Worm (Caenorhabditis elegans): ENCODE results near the gene R09H10.3.
A peak's percentile ranks its signal among the peaks of the same experiment; 100 is the strongest.
"Not testable (repeated sequence)": the region's sequence is repeated elsewhere in the genome, so short reads cannot be mapped to it uniquely, and the experiment has no call there.

The R09H10.3 gene

DNA sequence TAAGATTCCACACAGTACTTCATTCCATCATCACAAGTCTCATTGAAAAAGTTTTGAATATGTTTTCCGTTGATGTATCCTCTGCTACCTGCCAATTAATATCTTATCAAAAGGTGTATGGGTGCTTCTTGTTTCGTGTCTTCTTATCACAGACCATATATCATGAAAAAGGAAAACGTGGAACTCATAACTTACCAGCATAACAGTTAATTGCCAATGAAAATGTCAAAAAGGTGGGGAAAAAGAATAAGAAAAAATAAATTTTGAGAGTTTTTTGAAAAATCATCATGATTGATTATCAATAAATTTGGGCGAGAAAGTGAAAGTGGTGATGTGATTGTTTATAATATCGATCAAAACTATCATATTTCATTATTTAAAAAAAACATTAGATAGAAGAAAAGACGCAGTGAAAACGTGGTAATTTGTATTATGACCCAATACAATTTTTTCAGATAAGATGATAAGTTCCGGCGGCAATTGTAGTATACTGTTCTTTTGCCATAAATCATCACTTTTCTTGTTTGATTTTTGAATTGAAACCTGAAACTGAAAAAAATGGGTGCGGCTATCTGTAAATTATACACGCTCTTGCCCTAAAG, 24.2 kb downstream of the R09H10.3 start, which contains the start of gene F56C4.4 (continued):
- TF ChIP-seq ZK546.5 (tag; optimal IDR thresholded peaks at IDR 0.05) (no peak), unc-62 (GFP tag; optimal IDR thresholded peaks at IDR 0.05 in 1 of 2) (no peak), unc-62 (tag; optimal IDR thresholded peaks at IDR 0.05) (no peak), nhr-25 (tag; optimal IDR thresholded peaks at IDR 0.05; ENCODE audit: borderline replicate concordance, insufficient read depth) (no peak), madf-9 (GFP tag; conservative IDR thresholded peaks at IDR 0.05) (no peak), nhr-111 (GFP tag; optimal IDR thresholded peaks at IDR 0.05) (no peak), zfp-2 (tag; optimal IDR thresholded peaks at IDR 0.05) (no peak), ztf-11 (tag; optimal IDR thresholded peaks at IDR 0.05) (no peak), ceh-20 (GFP tag; IDR thresholded peaks at IDR 0.05) (peak; percentile 76), nhr-237 (tag; optimal IDR thresholded peaks at IDR 0.05) (no peak), nhr-41 (GFP tag; IDR thresholded peaks at IDR 0.05) (no peak)

DNA sequence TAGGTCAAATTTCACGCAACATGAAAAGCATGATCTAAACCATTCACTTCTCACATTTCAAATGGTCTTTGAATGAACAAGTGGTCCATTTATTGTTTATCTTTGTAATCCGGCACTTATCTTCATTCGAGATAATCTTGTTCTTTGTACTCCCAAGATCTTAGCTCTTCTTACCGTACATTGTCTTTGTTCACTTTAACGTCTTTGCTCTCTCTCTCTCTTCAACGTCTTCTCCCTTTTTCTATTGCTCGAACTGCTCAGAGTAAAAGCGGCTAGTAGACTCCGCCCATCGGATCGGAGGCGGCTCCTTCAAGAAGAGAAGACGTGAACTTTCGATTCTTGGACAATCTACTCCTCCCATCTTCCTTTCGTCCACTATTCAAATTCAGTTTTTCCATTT, 29.8 kb downstream of the R09H10.3 start, which contains the start of gene F56C4.1:
Gene F56C4.1 (plus strand): TSS at position 301 of the 400 bp plus-strand sequence.
- TF ChIP-seq zag-1 (tag; optimal IDR thresholded peaks at IDR 0.05) (no peak), lim-7 (GFP tag; IDR thresholded peaks at IDR 0.05) (no peak), duxl-1 (tag; optimal IDR thresholded peaks at IDR 0.05; ENCODE audit: poor library complexity) (no peak), daf-16 (GFP tag; optimal IDR thresholded peaks at IDR 0.05) (no peak), daf-16 (tag; optimal IDR thresholded peaks at IDR 0.05) (no peak), mes-2 (tag; optimal IDR thresholded peaks at IDR 0.05; ENCODE audit: poor library complexity, severe bottlenecking) (no peak), Y48G9A.11 (GFP tag; IDR thresholded peaks at IDR 0.05) (no peak)

DNA sequence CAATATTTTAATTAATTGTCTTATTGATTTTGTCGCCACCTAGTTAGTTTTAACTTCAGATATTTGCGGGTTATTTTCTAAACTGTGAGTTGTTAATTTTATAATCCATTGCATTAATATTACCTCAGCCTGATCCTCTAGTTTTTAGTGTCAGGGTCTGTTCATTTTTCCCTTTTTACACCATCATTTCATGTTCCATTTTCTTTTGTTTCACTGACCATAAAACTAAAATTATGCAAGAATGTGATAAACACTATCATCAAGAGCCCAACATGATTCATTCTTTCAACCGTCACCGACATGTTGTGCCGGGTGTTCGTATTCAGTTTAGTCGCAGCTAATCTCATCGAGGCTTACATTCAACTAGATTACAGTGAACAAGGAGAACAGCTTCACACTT, 32.1 kb downstream of the R09H10.3 start, which contains the start of gene F56C4.2:
Gene F56C4.2 (plus strand): TSS at position 301 of the 400 bp plus-strand sequence.
- TF ChIP-seq aha-1 (tag) (peak; percentile 65), hlh-11 (tag; optimal IDR thresholded peaks at IDR 0.05) (no peak)

DNA sequence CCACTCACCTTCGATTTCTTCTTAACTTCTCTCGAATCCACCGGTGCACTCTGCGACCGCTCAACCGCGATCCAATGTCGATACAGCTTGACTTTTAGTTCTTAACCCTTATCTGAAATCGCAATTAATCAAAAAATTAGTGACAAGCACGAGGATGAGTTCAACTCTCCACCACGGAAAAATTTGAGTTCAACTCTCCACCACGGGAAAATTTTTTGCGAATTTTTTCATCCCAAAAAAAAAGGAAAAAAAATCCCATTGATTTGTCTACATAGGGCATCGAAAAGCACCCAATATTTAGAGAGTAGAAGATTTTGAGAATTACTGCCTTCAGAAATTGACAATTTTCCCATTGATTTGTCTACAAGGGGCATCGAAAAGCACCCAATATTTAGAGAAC, 47.2 kb downstream of the R09H10.3 start, which contains the start of gene glb-19:
Gene glb-19 (minus strand): TSS at position 101 of the 400 bp plus-strand sequence.
- TF ChIP-seq saeg-2 (GFP tag; IDR thresholded peaks at IDR 0.05); F10B5.3 (tag; optimal IDR thresholded peaks at IDR 0.05); T20F7.1 (GFP tag; optimal IDR thresholded peaks at IDR 0.05): not testable (repeated sequence)

DNA sequence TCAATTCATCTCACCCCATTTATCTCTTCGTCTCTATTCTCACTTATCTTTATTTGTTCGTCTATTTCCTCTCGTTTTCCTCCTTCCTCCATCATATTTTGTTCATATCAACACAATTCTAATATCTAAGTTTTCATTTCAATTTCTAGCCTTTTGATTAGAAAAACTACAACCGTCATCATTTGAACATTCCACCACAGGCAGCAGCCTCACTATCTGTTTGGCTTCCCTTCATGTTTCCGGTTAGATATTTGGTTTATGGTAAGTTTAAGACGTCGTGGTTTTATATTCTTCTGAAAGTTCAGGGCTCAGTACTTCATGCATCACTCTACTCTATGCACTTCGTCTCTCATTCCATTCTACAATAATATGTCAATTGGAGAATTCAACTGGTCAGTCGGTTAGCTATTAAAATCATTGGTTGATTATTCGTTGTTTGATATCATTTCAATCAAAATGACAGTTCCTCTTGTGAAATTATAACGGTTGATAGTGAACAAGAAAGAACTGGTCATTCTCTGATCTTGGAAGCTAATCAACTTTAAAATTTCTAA, 50.0 kb downstream of the R09H10.3 start, which contains the start of gene K08C7.1:
Gene K08C7.1 (plus strand): TSS at position 43 of the 554 bp plus-strand sequence.
- TF ChIP-seq dve-1 (tag; optimal IDR thresholded peaks at IDR 0.05; ENCODE audit: insufficient read depth), result peak; percentile 35
- peak; percentile 40 for TF ChIP-seq nhr-28 (tag; optimal IDR thresholded peaks at IDR 0.05)
- no peak for TF ChIP-seq nhr-25 (tag; optimal IDR thresholded peaks at IDR 0.05; ENCODE audit: borderline replicate concordance, insufficient read depth)
- TF ChIP-seq unc-62 (GFP tag; optimal IDR thresholded peaks at IDR 0.05 in 1 of 2), result peak in 1 of 2 experiments; percentile 89
- no peak for TF ChIP-seq unc-62 (tag; optimal IDR thresholded peaks at IDR 0.05)
- TF ChIP-seq hlh-11 (tag; optimal IDR thresholded peaks at IDR 0.05), result peak; percentile 18
- peak; percentile 44; the same call in 1 of the 2 replicates for TF ChIP-seq dmd-6 (GFP tag; IDR thresholded peaks at IDR 0.05)
- TF ChIP-seq nhr-77 (tag; optimal IDR thresholded peaks at IDR 0.05), result peak; percentile 21
- no peak for TF ChIP-seq snpc-4 (tag; optimal IDR thresholded peaks at IDR 0.05)
- TF ChIP-seq pqm-1 (tag; optimal IDR thresholded peaks at IDR 0.05), result peak; percentile 80
- TF ChIP-seq daf-16 (GFP tag; optimal IDR thresholded peaks at IDR 0.05), result no peak
- TF ChIP-seq daf-16 (tag; optimal IDR thresholded peaks at IDR 0.05), result peak; percentile 48
- no peak for TF ChIP-seq aha-1 (tag)
- no peak for TF ChIP-seq daf-12 (tag; optimal IDR thresholded peaks at IDR 0.05)
